Worm (Caenorhabditis elegans) whole organism, L2 larva: Measurements from ENCODE around the gene C14C6.2.

Experiments used
- C34F6.9 ChIP-seq: fragments of 150-350 bp; optimal IDR thresholded peaks from 2 replicates; lab custom pipeline; 2014; ENCODE audit warnings: missing biosample characterization, missing genetic modification characterization
- F13H6.1 ChIP-seq: sonication (generic microtip); optimal IDR thresholded peaks from 2 replicates; lab custom pipeline; 2016; ENCODE audit warnings: missing genetic modification characterization, missing compliant biosample characterization
- Y55F3AM.14 ChIP-seq: fragments of 200-800 bp; sonication (Bioruptor generic); optimal IDR thresholded peaks from 2 replicates; lab custom pipeline; 2018; ENCODE audit warnings: mild to moderate bottlenecking, missing genetic modification characterization, missing compliant biosample characterization
- ZK546.5 ChIP-seq: sonication (generic microtip); optimal IDR thresholded peaks from 2 replicates; lab custom pipeline; 2017; ENCODE audit warnings: missing biosample characterization, missing genetic modification characterization
- alr-1 ChIP-seq: fragments of 150-350 bp; optimal IDR thresholded peaks from 2 replicates; lab custom pipeline; 2014; ENCODE audit warnings: missing biosample characterization, missing genetic modification characterization
- blmp-1 ChIP-seq: sonication (generic microtip); optimal IDR thresholded peaks from 2 replicates; lab custom pipeline; 2017; ENCODE audit warnings: missing genetic modification characterization, mild to moderate bottlenecking, missing compliant biosample characterization, antibody characterized with exemption, moderate library complexity; ENCODE audit not compliant: insufficient read depth
- ceh-16 ChIP-seq: fragments of 150-350 bp; optimal IDR thresholded peaks from 2 replicates; lab custom pipeline; 2014; ENCODE audit warnings: missing biosample characterization, missing genetic modification characterization
- crh-2 ChIP-seq: sonication (generic microtip); optimal IDR thresholded peaks from 2 replicates; lab custom pipeline; 2017; ENCODE audit warnings: missing biosample characterization, missing genetic modification characterization
- dmd-4 ChIP-seq: sonication (generic microtip); optimal IDR thresholded peaks from 2 replicates; lab custom pipeline; 2017; ENCODE audit warnings: missing biosample characterization, missing genetic modification characterization
- egl-27 ChIP-seq: sonication (generic microtip); optimal IDR thresholded peaks from 3 replicates; lab custom pipeline; 2017; ENCODE audit warnings: missing biosample characterization, missing genetic modification reagents, missing genetic modification characterization
- elt-1 ChIP-seq: fragments of 150-350 bp; optimal IDR thresholded peaks from 2 replicates; lab custom pipeline; 2014; ENCODE audit warnings: missing biosample characterization, missing genetic modification characterization
- elt-3 ChIP-seq: sonication (generic microtip); optimal IDR thresholded peaks from 2 replicates; lab custom pipeline; 2017; ENCODE audit warnings: missing biosample characterization, missing genetic modification characterization
- fos-1 ChIP-seq: fragments of 150-350 bp; optimal IDR thresholded peaks from 2 replicates; lab custom pipeline; 2014; ENCODE audit warnings: missing biosample characterization, missing genetic modification characterization
- gmeb-1 ChIP-seq: fragments of 150-350 bp; optimal IDR thresholded peaks from 2 replicates; lab custom pipeline; 2014; ENCODE audit warnings: missing biosample characterization, missing genetic modification characterization
- lin-39 ChIP-seq: fragments of 150-350 bp; optimal IDR thresholded peaks from 2 replicates; lab custom pipeline; 2014; ENCODE audit warnings: missing biosample characterization, missing genetic modification reagents, missing genetic modification characterization
- lsy-2 ChIP-seq, 2 experiments: fragments of 150-350 bp in 1 of 2; sonication (generic microtip) in 1 of 2; optimal IDR thresholded peaks; 2 replicates each; lab custom pipeline; 2014 to 2017; ENCODE audit warnings: missing biosample characterization in 2 of 2, missing genetic modification characterization in 2 of 2
- mdl-1 ChIP-seq, 2 experiments: fragments of 150-350 bp in 1 of 2; sonication (generic microtip) in 1 of 2; optimal IDR thresholded peaks; 2 replicates each; lab custom pipeline; 2017; ENCODE audit warnings: missing biosample characterization in 2 of 2, missing genetic modification characterization in 2 of 2
- nhr-10 ChIP-seq: sonication (generic microtip); optimal IDR thresholded peaks from 2 replicates; lab custom pipeline; 2017; ENCODE audit warnings: missing biosample characterization, missing genetic modification characterization
- nhr-11 ChIP-seq: fragments of 150-350 bp; optimal IDR thresholded peaks from 2 replicates; lab custom pipeline; 2014; ENCODE audit warnings: missing biosample characterization, missing genetic modification characterization
- nhr-12 ChIP-seq: fragments of 150-350 bp; optimal IDR thresholded peaks from 2 replicates; lab custom pipeline; 2014; ENCODE audit warnings: missing biosample characterization, missing genetic modification characterization
- nhr-21 ChIP-seq: fragments of 150-350 bp; optimal IDR thresholded peaks from 2 replicates; lab custom pipeline; 2014; ENCODE audit warnings: missing biosample characterization, missing genetic modification characterization
- nhr-23 ChIP-seq: fragments of 150-350 bp; optimal IDR thresholded peaks from 2 replicates; lab custom pipeline; 2014; ENCODE audit warnings: missing biosample characterization, missing genetic modification reagents, missing genetic modification characterization
- nhr-237 ChIP-seq: fragments of 150-350 bp; optimal IDR thresholded peaks from 2 replicates; lab custom pipeline; 2014; ENCODE audit warnings: missing biosample characterization, missing genetic modification characterization
- nhr-6 ChIP-seq: fragments of 150-350 bp; optimal IDR thresholded peaks from 2 replicates; lab custom pipeline; 2014; ENCODE audit warnings: missing biosample characterization, missing genetic modification characterization
- nhr-77 ChIP-seq: fragments of 150-350 bp; optimal IDR thresholded peaks from 2 replicates; lab custom pipeline; 2014; ENCODE audit warnings: missing biosample characterization, missing genetic modification characterization
- sem-4 ChIP-seq: fragments of 150-350 bp; optimal IDR thresholded peaks from 2 replicates; lab custom pipeline; 2014; ENCODE audit warnings: missing biosample characterization, missing genetic modification reagents, missing genetic modification characterization
- skn-1 ChIP-seq: sonication (generic microtip); optimal IDR thresholded peaks from 2 replicates; lab custom pipeline; 2017; ENCODE audit warnings: missing biosample characterization, missing genetic modification characterization
- sma-9 ChIP-seq, 2 experiments: fragments of 150-350 bp in 1 of 2; sonication (generic microtip) in 1 of 2; optimal IDR thresholded peaks; 2 replicates each; lab custom pipeline; 2014 to 2016; ENCODE audit warnings: missing genetic modification characterization in 2 of 2, mild to moderate bottlenecking in 1 of 2, missing biosample characterization in 1 of 2, missing compliant biosample characterization in 1 of 2, missing genetic modification reagents in 1 of 2, moderate library complexity in 1 of 2
- snpc-4 ChIP-seq: fragments of 150-350 bp; optimal IDR thresholded peaks from 2 replicates; lab custom pipeline; 2014; ENCODE audit warnings: missing biosample characterization, missing genetic modification characterization
- unc-55 ChIP-seq: fragments of 150-350 bp; sonication (generic microtip); optimal IDR thresholded peaks from 3 replicates; lab custom pipeline; 2014; ENCODE audit warnings: missing biosample characterization, missing genetic modification reagents, missing genetic modification characterization
- zag-1 ChIP-seq: fragments of 150-350 bp; optimal IDR thresholded peaks from 2 replicates; lab custom pipeline; 2014; ENCODE audit warnings: missing biosample characterization, missing genetic modification characterization
- ztf-1 ChIP-seq: fragments of 200-800 bp; sonication (Bioruptor generic); conservative IDR thresholded peaks from 2 replicates; pipeline ENCODE4 v1.3.6; 2022; ENCODE audit warnings: missing genetic modification characterization, missing compliant biosample characterization
- ztf-11 ChIP-seq: sonication (generic microtip); optimal IDR thresholded peaks from 2 replicates; lab custom pipeline; 2017; ENCODE audit warnings: missing biosample characterization, missing genetic modification characterization
- ztf-4 ChIP-seq: fragments of 150-350 bp; optimal IDR thresholded peaks from 2 replicates; lab custom pipeline; 2014; ENCODE audit warnings: missing biosample characterization, missing genetic modification characterization

Gene C14C6.2

ce11 chrV:534176-534575 is 28.8 kb upstream of the C14C6.2 start, which contains the start of gene nhr-132 (continued):
- TF ChIP-seq nhr-6 (tag; lab: Kevin White, UChicago), result no peak
- no peak for TF ChIP-seq nhr-11 (tag; lab: Kevin White, UChicago)

- TF ChIP-seq nhr-21 (no peak), ztf-11 (tag; lab: Kevin White, UChicago) (no peak), blmp-1 (tag; lab: Kevin White, UChicago) (no peak), ceh-16 (tag; lab: Kevin White, UChicago) (no peak), crh-2 (tag; lab: Kevin White, UChicago) (no peak)
- TF ChIP-seq, all 48 proteins: peak for 0
Measured at ce11 chrV:536571-536970, 26.4 kb upstream of the C14C6.2 start, which contains the start of gene C14C6.5. C14C6.5 (plus strand) TSS chrV:536628.

- TF ChIP-seq ztf-4 (no peak), sma-9 (GFP tag; optimal IDR thresholded peaks at IDR 0.05; lab: Kevin White, UChicago) (peak; percentile 81), sma-9 (tag; optimal IDR thresholded peaks at IDR 0.05; lab: Kevin White, UChicago) (no peak), elt-1 (peak; percentile 95), nhr-77 (tag; lab: Kevin White, UChicago) (no peak), blmp-1 (tag; lab: Kevin White, UChicago) (no peak), ceh-16 (tag; lab: Kevin White, UChicago) (peak; percentile 30), dmd-4 (tag; lab: Kevin White, UChicago) (no peak), gmeb-1 (no peak), fos-1 (tag; lab: Kevin White, UChicago) (no peak), nhr-23 (tag; lab: Kevin White, UChicago) (peak; percentile 26), nhr-6 (tag; lab: Kevin White, UChicago) (no peak), lin-39 (tag; lab: Kevin White, UChicago) (no peak), egl-27 (tag; lab: Kevin White, UChicago) (no peak), elt-3 (no peak), unc-55 (GFP tag; lab: Kevin White, UChicago) (no peak), nhr-11 (tag; lab: Kevin White, UChicago) (no peak), lsy-2 (tag; optimal IDR thresholded peaks at IDR 0.05; lab: Kevin White, UChicago) (no peak), nhr-12 (tag; lab: Kevin White, UChicago) (no peak), ztf-1 (GFP tag; lab: Robert Waterston, UW) (no peak), snpc-4 (tag; lab: Kevin White, UChicago) (no peak)
Measured at ce11 chrV:539040-539510, 23.9 kb upstream of the C14C6.2 start, which contains the start of gene nhr-155. nhr-155 (plus strand) TSS chrV:539460.

ce11 chrV:541470-541869 is 21.5 kb upstream of the C14C6.2 start:
- TF ChIP-seq zag-1 (tag; lab: Kevin White, UChicago) (no peak), mdl-1 (tag; optimal IDR thresholded peaks at IDR 0.05; lab: Kevin White, UChicago) (no peak), Y55F3AM.14 (GFP tag; lab: Kevin White, UChicago) (no peak), nhr-77 (tag; lab: Kevin White, UChicago) (no peak), ztf-4 (no peak), ztf-1 (GFP tag; lab: Robert Waterston, UW) (no peak), lin-39 (tag; lab: Kevin White, UChicago) (no peak), skn-1 (no peak), ceh-16 (tag; lab: Kevin White, UChicago) (no peak), fos-1 (tag; lab: Kevin White, UChicago) (no peak), nhr-237 (no peak), nhr-6 (tag; lab: Kevin White, UChicago) (no peak), elt-1 (peak; percentile 31), ZK546.5 (tag; lab: Kevin White, UChicago) (no peak), nhr-12 (tag; lab: Kevin White, UChicago) (no peak), sma-9 (GFP tag; optimal IDR thresholded peaks at IDR 0.05; lab: Kevin White, UChicago) (peak; percentile 50), sma-9 (tag; optimal IDR thresholded peaks at IDR 0.05; lab: Kevin White, UChicago) (no peak)
- TF ChIP-seq, all 48 proteins: peak for 2

ce11 chrV:543169-543568 is 19.8 kb upstream of the C14C6.2 start, which contains the start of gene C14C6.3:
C14C6.3 (plus strand) TSS chrV:543469.
- TF ChIP-seq ztf-4 (no peak), blmp-1 (tag; lab: Kevin White, UChicago) (no peak), F13H6.1 (no peak), unc-55 (GFP tag; lab: Kevin White, UChicago) (no peak), nhr-23 (tag; lab: Kevin White, UChicago) (no peak), egl-27 (tag; lab: Kevin White, UChicago) (no peak), fos-1 (tag; lab: Kevin White, UChicago) (no peak), alr-1 (tag; lab: Kevin White, UChicago) (no peak), C34F6.9 (tag; lab: Kevin White, UChicago) (no peak), nhr-10 (tag; lab: Kevin White, UChicago) (no peak), nhr-21 (no peak), ztf-1 (GFP tag; lab: Robert Waterston, UW) (no peak), sem-4 (tag; lab: Kevin White, UChicago) (no peak), nhr-77 (tag; lab: Kevin White, UChicago) (no peak), ZK546.5 (tag; lab: Kevin White, UChicago) (no peak)
